Worm (Caenorhabditis elegans) whole organism, young adult: ENCODE measurements around the gene cup-5.

Experiments used
- F23B12.7 ChIP-seq: sonication (generic microtip); optimal IDR thresholded peaks from 2 replicates; lab custom pipeline; 2017; ENCODE audit warnings: missing genetic modification characterization, mild to moderate bottlenecking, missing compliant biosample characterization, antibody characterized with exemption, moderate library complexity; ENCODE audit not compliant: insufficient read depth
- F57C9.4 ChIP-seq: sonication (generic microtip); optimal IDR thresholded peaks from 2 replicates; lab custom pipeline; 2017; ENCODE audit warnings: mild to moderate bottlenecking, missing genetic modification characterization, missing compliant biosample characterization
- unc-62 ChIP-seq: fragments of 150-350 bp; optimal IDR thresholded peaks from 2 replicates; lab custom pipeline; 2014; ENCODE audit warnings: missing biosample characterization, missing genetic modification reagents, missing genetic modification characterization

DNA sequence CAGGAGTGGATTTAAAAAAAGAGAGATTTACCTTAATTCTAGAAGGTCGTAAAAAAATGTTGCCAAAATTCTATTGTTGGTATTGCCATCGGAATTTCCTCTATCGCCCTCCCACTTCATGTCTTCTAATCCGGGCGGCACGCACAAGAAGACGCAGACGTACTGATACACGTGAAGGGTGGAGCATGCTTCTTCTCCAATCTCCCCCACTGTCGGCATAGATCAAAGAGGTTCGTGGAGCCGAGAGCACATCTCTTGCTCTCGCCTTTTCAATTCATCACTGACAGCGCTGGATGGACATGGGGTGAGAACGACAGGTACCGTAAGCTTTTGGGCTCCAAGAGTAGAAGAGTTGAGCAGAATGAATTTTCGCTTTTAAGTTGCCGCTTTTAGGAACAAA, 47.4 kb upstream of the cup-5 start, which contains the start of gene lin-39:
- TF ChIP-seq F23B12.7 (tag; lab: Kevin White, UChicago), result no peak
- TF ChIP-seq F57C9.4 (tag; lab: Kevin White, UChicago), result no peak
- no peak for TF ChIP-seq unc-62 (GFP tag; lab: Kevin White, UChicago)
